Fruit fly (Drosophila melanogaster) whole organism, embryonic: Measurements from ENCODE around the gene flfl.
A peak's percentile ranks its signal among the peaks of the same experiment; 100 is the strongest.

Source experiments
- CG10959 ChIP-seq: fragments of 200-800 bp; sonication (Bioruptor generic); IDR thresholded peaks from 2 replicates; pipeline ENCODE4 v1.3.6; 2022; ENCODE audit warnings: missing biosample characterization, missing genetic modification characterization
- CG11560 ChIP-seq: fragments of 200-800 bp; sonication (Bioruptor generic); IDR thresholded peaks from 3 replicates; pipeline ENCODE4 v1.3.6; 2022; ENCODE audit warnings: missing biosample characterization, missing genetic modification characterization
- CG13123 ChIP-seq: fragments of 200-800 bp; sonication (Bioruptor generic); optimal IDR thresholded peaks from 2 replicates; lab custom pipeline; 2016; ENCODE audit warnings: missing biosample characterization, missing genetic modification characterization
- CG14710 ChIP-seq: fragments of 200-800 bp; sonication (Bioruptor generic); optimal IDR thresholded peaks from 3 replicates; lab custom pipeline; 2019; ENCODE audit warnings: missing biosample characterization, mild to moderate bottlenecking, missing genetic modification characterization, moderate library complexity
- CG15269 ChIP-seq: fragments of 200-800 bp; sonication (Bioruptor generic); optimal IDR thresholded peaks from 2 replicates; lab custom pipeline; 2018; ENCODE audit warnings: missing biosample characterization, mild to moderate bottlenecking, missing genetic modification characterization, moderate library complexity
- CG1603 ChIP-seq: fragments of 200-800 bp; sonication (Bioruptor generic); optimal IDR thresholded peaks from 2 replicates; lab custom pipeline; 2019; ENCODE audit warnings: missing biosample characterization, mild to moderate bottlenecking, missing genetic modification characterization, moderate library complexity
- CG17568 ChIP-seq: fragments of 200-800 bp; sonication (Bioruptor generic); optimal IDR thresholded peaks from 2 replicates; lab custom pipeline; 2018; ENCODE audit warnings: missing biosample characterization, mild to moderate bottlenecking, missing genetic modification characterization, moderate library complexity
- CG17829 ChIP-seq: fragments of 200-800 bp; optimal IDR thresholded peaks from 2 replicates; lab custom pipeline; 2019; ENCODE audit warnings: missing biosample characterization, mild to moderate bottlenecking, missing genetic modification characterization, moderate library complexity
- CG1792 ChIP-seq: fragments of 200-800 bp; sonication (Bioruptor generic); optimal IDR thresholded peaks from 2 replicates; lab custom pipeline; 2016; ENCODE audit warnings: missing biosample characterization, missing genetic modification characterization
- CG2199 ChIP-seq: fragments of 200-800 bp; sonication (Bioruptor generic); IDR thresholded peaks from 3 replicates; pipeline ENCODE4 v1.3.6; 2022; ENCODE audit warnings: missing biosample characterization, missing genetic modification characterization
- CG6175 ChIP-seq: fragments of 200-800 bp; sonication (Bioruptor generic); IDR thresholded peaks from 3 replicates; pipeline ENCODE4 v1.3.6; 2022; ENCODE audit warnings: missing biosample characterization, missing genetic modification characterization
- CG7928 ChIP-seq: fragments of 200-800 bp; sonication (Bioruptor generic); optimal IDR thresholded peaks from 2 replicates; lab custom pipeline; 2017; ENCODE audit warnings: missing biosample characterization, mild to moderate bottlenecking, missing genetic modification characterization
- CG8359 ChIP-seq: fragments of 200-800 bp; sonication (Bioruptor generic); optimal IDR thresholded peaks from 2 replicates; lab custom pipeline; 2017; ENCODE audit warnings: missing biosample characterization, mild to moderate bottlenecking, missing genetic modification characterization, borderline replicate concordance
- CG9932 ChIP-seq: fragments of 200-800 bp; sonication (Bioruptor generic); IDR thresholded peaks from 2 replicates; pipeline ENCODE4 v1.3.6; 2022; ENCODE audit warnings: missing biosample characterization, missing genetic modification characterization
- Drgx ChIP-seq: fragments of 200-800 bp; sonication (Bioruptor generic); IDR thresholded peaks from 2 replicates; pipeline ENCODE4 v1.3.6; 2022; ENCODE audit warnings: missing biosample characterization, missing genetic modification characterization
- Fer3 ChIP-seq: fragments of 200-800 bp; sonication (Bioruptor generic); optimal IDR thresholded peaks from 2 replicates; lab custom pipeline; 2018; ENCODE audit warnings: missing biosample characterization, mild to moderate bottlenecking, missing genetic modification characterization, moderate library complexity
- HLHmδ ChIP-seq: fragments of 200-800 bp; sonication (Bioruptor generic); optimal IDR thresholded peaks from 2 replicates; lab custom pipeline; 2018; ENCODE audit warnings: missing biosample characterization, mild to moderate bottlenecking, missing genetic modification characterization, moderate library complexity
- Hr51 ChIP-seq, 2 experiments: fragments of 200-800 bp; sonication (Bioruptor generic); optimal IDR thresholded peaks; 2 replicates in 1 of 2; 3 replicates in 1 of 2; lab custom pipeline; 2016 to 2018; ENCODE audit warnings: missing biosample characterization in 2 of 2, missing genetic modification characterization in 2 of 2, mild to moderate bottlenecking in 1 of 2, moderate library complexity in 1 of 2
- Jarid2 ChIP-seq: fragments of 200-800 bp; sonication (Bioruptor generic); optimal IDR thresholded peaks from 3 replicates; lab custom pipeline; 2017; ENCODE audit warnings: mild to moderate bottlenecking, missing biosample characterization, missing genetic modification reagents, missing genetic modification characterization
- MTF-1 ChIP-seq: fragments of 200-800 bp; sonication (Bioruptor generic); optimal IDR thresholded peaks from 2 replicates; lab custom pipeline; 2018; ENCODE audit warnings: missing biosample characterization, mild to moderate bottlenecking, missing genetic modification characterization, borderline replicate concordance
- Max ChIP-seq: fragments of 200-800 bp; sonication (Bioruptor generic); optimal IDR thresholded peaks from 2 replicates; lab custom pipeline; 2016; ENCODE audit warnings: missing biosample characterization, mild to moderate bottlenecking, missing genetic modification characterization
- Med ChIP-seq: fragments of 200-800 bp; sonication (Bioruptor generic); peaks from one replicate; lab custom pipeline; 2016; ENCODE audit warnings: missing biosample characterization, missing genetic modification characterization, mild to moderate bottlenecking, inconsistent platforms, moderate library complexity
- Oli ChIP-seq: fragments of 200-800 bp; sonication (Bioruptor generic); optimal IDR thresholded peaks from 2 replicates; lab custom pipeline; 2018; ENCODE audit warnings: missing biosample characterization, mild to moderate bottlenecking, missing genetic modification characterization, moderate library complexity
- Pdp1 ChIP-seq, 2 experiments: fragments of 200-800 bp; sonication (Bioruptor generic); optimal IDR thresholded peaks; 3 replicates each; lab custom pipeline; 2016; ENCODE audit warnings: missing biosample characterization in 2 of 2, missing genetic modification characterization in 2 of 2, mild to moderate bottlenecking in 1 of 2, moderate library complexity in 1 of 2
- Side ChIP-seq: fragments of 200-800 bp; sonication (Bioruptor generic); optimal IDR thresholded peaks from 2 replicates; lab custom pipeline; 2016; ENCODE audit warnings: missing biosample characterization, missing genetic modification characterization
- ap ChIP-seq: fragments of 200-800 bp; sonication (Bioruptor generic); IDR thresholded peaks from 2 replicates; pipeline ENCODE4 v1.3.6; 2022; ENCODE audit warnings: missing biosample characterization, missing genetic modification characterization
- ara ChIP-seq: fragments of 200-800 bp; sonication (Bioruptor generic); IDR thresholded peaks from 2 replicates; pipeline ENCODE4 v1.3.6; 2022; ENCODE audit warnings: missing biosample characterization, missing genetic modification characterization
- chinmo ChIP-seq: fragments of 200-800 bp; sonication (Bioruptor generic); IDR thresholded peaks from 4 replicates; pipeline ENCODE4 v1.3.6; 2022; ENCODE audit warnings: missing biosample characterization, missing genetic modification characterization; ENCODE audit not compliant: partially characterized antibody
- chm ChIP-seq: fragments of 200-800 bp; sonication (Bioruptor generic); IDR thresholded peaks from 2 replicates; pipeline ENCODE4 v1.3.6; 2022; ENCODE audit warnings: missing biosample characterization, missing genetic modification characterization
- corto ChIP-seq: fragments of 200-800 bp; sonication (Bioruptor generic); optimal IDR thresholded peaks from 2 replicates; lab custom pipeline; 2016; ENCODE audit warnings: missing biosample characterization, mild to moderate bottlenecking, missing genetic modification characterization, moderate library complexity
- crol ChIP-seq: fragments of 200-800 bp; sonication (Bioruptor generic); IDR thresholded peaks from 2 replicates; pipeline ENCODE4 v1.3.6; 2022; ENCODE audit warnings: missing biosample characterization, missing genetic modification characterization
- gsb ChIP-seq: fragments of 200-800 bp; sonication (Bioruptor generic); IDR thresholded peaks from 2 replicates; pipeline ENCODE4 v1.3.6; 2022; ENCODE audit warnings: missing biosample characterization, missing genetic modification characterization
- gt ChIP-seq: fragments of 200-800 bp; sonication (Bioruptor generic); IDR thresholded peaks from 2 replicates; pipeline ENCODE4 v1.3.6; 2022; ENCODE audit warnings: missing biosample characterization, missing genetic modification characterization
- hth ChIP-seq: fragments of >200 bp; optimal IDR thresholded peaks from 2 replicates; lab custom pipeline; 2017; ENCODE audit warnings: inconsistent platforms
- jumu ChIP-seq: fragments of 200-800 bp; sonication (Bioruptor generic); optimal IDR thresholded peaks from 3 replicates; lab custom pipeline; 2016; ENCODE audit warnings: missing biosample characterization, missing genetic modification characterization
- luna ChIP-seq: fragments of 200-800 bp; sonication (Bioruptor generic); optimal IDR thresholded peaks from 2 replicates; lab custom pipeline; 2016; ENCODE audit warnings: missing biosample characterization, missing genetic modification characterization
- sens ChIP-seq: fragments of 200-800 bp; sonication (Bioruptor generic); peaks from one replicate; lab custom pipeline; 2016; ENCODE audit warnings: missing biosample characterization, missing genetic modification characterization
- tna ChIP-seq: fragments of 200-800 bp; sonication (Bioruptor generic); IDR thresholded peaks from 2 replicates; pipeline ENCODE4 v1.3.6; 2022; ENCODE audit warnings: missing biosample characterization, missing genetic modification characterization; ENCODE audit not compliant: partially characterized antibody
- twi ChIP-seq: fragments of 200-800 bp; optimal IDR thresholded peaks from 2 replicates; lab custom pipeline; 2019; ENCODE audit warnings: missing biosample characterization, mild to moderate bottlenecking, missing genetic modification characterization, moderate library complexity

Gene flfl

dm6 chr3R:13718076-13718475 is 34.4 kb downstream of the flfl start, which contains the start of gene Ubc87F:
Gene Ubc87F (minus strand): TSS chr3R:13718176.
- peak; percentile 9 for TF ChIP-seq sens (GFP tag; lab: Kevin White, UChicago)
- TF ChIP-seq HLHmδ (GFP tag; lab: Kevin White, UChicago), result no peak
- no peak for TF ChIP-seq CG8359 (GFP tag; lab: Kevin White, UChicago)

- TF ChIP-seq chm (GFP tag; lab: Robert Waterston, UW) (no peak), hth (lab: Kevin White, UChicago) (no peak), CG6175 (GFP tag; lab: Robert Waterston, UW) (no peak), CG2199 (GFP tag; lab: Robert Waterston, UW) (peak; percentile 74; the same call in 1 of the 3 replicates), jumu (GFP tag; lab: Kevin White, UChicago) (no peak), gsb (GFP tag; lab: Robert Waterston, UW) (no peak), ara (GFP tag; lab: Robert Waterston, UW) (0 out of 2 replicates have a peak, but pooled peaks have one; percentile 10), tna (GFP tag; lab: Robert Waterston, UW) (no peak), CG1792 (GFP tag; lab: Kevin White, UChicago) (no peak), Med (GFP tag; lab: Kevin White, UChicago) (peak; percentile 65), CG13123 (GFP tag; lab: Kevin White, UChicago) (no peak), ap (GFP tag; lab: Robert Waterston, UW) (no peak), twi (tag; lab: Kevin White, UChicago) (peak; percentile 98), chinmo (GFP tag; lab: Robert Waterston, UW) (0 out of 4 replicates have a peak, but pooled peaks have one; percentile 32), CG17568 (GFP tag; lab: Kevin White, UChicago) (no peak), CG15269 (tag; lab: Kevin White, UChicago) (no peak), crol (GFP tag; lab: Robert Waterston, UW) (peak; percentile 28), Max (no peak)
Observed at dm6 chr3R:13719053-13719452, 35.3 kb downstream of the flfl start.

dm6 chr3R:13720798-13721197 is 37.1 kb downstream of the flfl start:
- TF ChIP-seq CG7928 (GFP tag; lab: Kevin White, UChicago) (no peak), CG1603 (tag; lab: Kevin White, UChicago) (no peak), Pdp1 (GFP tag; optimal IDR thresholded peaks at IDR 0.05; lab: Kevin White, UChicago) (no peak), corto (GFP tag; lab: Kevin White, UChicago) (no peak), Side (GFP tag; lab: Kevin White, UChicago) (no peak), Jarid2 (GFP tag; lab: Kevin White, UChicago) (no peak), CG11560 (no peak), CG9932 (GFP tag; lab: Robert Waterston, UW) (no peak), MTF-1 (no peak), Fer3 (tag; lab: Kevin White, UChicago) (no peak), CG10959 (GFP tag; lab: Robert Waterston, UW) (0 out of 2 replicates have a peak, but pooled peaks have one; percentile 12), CG17829 (tag; lab: Kevin White, UChicago) (peak; percentile 77), luna (GFP tag; lab: Kevin White, UChicago) (no peak), Hr51 (GFP tag; optimal IDR thresholded peaks at IDR 0.05; lab: Kevin White, UChicago) (no peak), Oli (no peak), CG14710 (tag; lab: Kevin White, UChicago) (no peak), gt (GFP tag; lab: Robert Waterston, UW) (no peak), Drgx (GFP tag; lab: Robert Waterston, UW) (no peak)
